Fruit fly (Drosophila melanogaster): ENCODE measurements around the gene CG3982.

CG3982 gene

DNA sequence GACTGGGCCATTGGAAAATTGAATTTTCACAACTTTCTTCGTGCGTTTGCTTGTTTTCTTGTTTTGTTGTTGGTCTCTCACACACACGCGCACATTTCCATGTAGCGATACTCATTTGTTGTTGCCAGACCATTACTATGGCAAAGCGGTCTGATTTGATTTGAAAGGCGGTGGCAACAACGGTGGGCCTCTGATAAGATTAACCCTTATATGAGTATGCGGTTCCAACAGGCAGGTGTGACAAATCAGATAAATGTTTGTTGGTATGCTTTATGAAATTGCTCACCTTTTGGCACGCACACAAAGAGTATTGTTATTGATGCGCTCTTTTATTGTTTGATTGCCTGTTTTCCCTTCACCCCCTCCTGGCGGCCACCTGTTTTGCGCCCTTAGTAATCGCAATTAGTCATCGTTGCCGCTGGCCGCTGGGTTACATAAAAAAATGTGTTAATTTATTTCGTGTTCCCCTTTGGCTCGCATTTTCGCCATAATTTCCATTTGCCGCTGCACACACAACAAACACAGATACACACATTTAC is 30.1 kb upstream of the CG3982 start (continued):
- TF ChIP-seq Fer3 (tag; optimal IDR thresholded peaks at IDR 0.05): peak; percentile 12
- TF ChIP-seq kay (GFP tag; optimal IDR thresholded peaks at IDR 0.05): peak; percentile 92
- no peak for TF ChIP-seq trh (GFP tag; optimal IDR thresholded peaks at IDR 0.05)
- peak; percentile 55; the same call in 1 of the 2 replicates for TF ChIP-seq vvl (GFP tag; IDR thresholded peaks at IDR 0.05)
- TF ChIP-seq CG11085 (GFP tag; IDR thresholded peaks at IDR 0.05): no peak
- TF ChIP-seq zen (tag; optimal IDR thresholded peaks at IDR 0.05): peak; percentile 73
- TF ChIP-seq YL-1 (GFP tag; optimal IDR thresholded peaks at IDR 0.05): peak; percentile 4
- 0 out of 2 replicates have a peak, but pooled peaks have one; percentile 33 for TF ChIP-seq Awh (GFP tag; IDR thresholded peaks at IDR 0.05)
- TF ChIP-seq pros (GFP tag; optimal IDR thresholded peaks at IDR 0.05): peak; percentile 59
- TF ChIP-seq exex (tag; optimal IDR thresholded peaks at IDR 0.05): peak; percentile 90
- TF ChIP-seq CG12299 (tag; optimal IDR thresholded peaks at IDR 0.05): no peak
- TF ChIP-seq Atf6 (GFP tag; IDR thresholded peaks at IDR 0.05): no peak
- peak; percentile 48 for TF ChIP-seq CG8281 (tag; optimal IDR thresholded peaks at IDR 0.05)
- no peak for TF ChIP-seq CG13624 (GFP tag; optimal IDR thresholded peaks at IDR 0.05)
- 0 out of 2 replicates have a peak, but pooled peaks have one; percentile 7 for TF ChIP-seq CG32767 (GFP tag; IDR thresholded peaks at IDR 0.05)
- peak; percentile 90 for TF ChIP-seq cg (GFP tag; optimal IDR thresholded peaks at IDR 0.05)
- no peak for TF ChIP-seq CG11504 (tag; optimal IDR thresholded peaks at IDR 0.05)
- no peak for TF ChIP-seq Sox100B (GFP tag; optimal IDR thresholded peaks at IDR 0.05)
- TF ChIP-seq Fer1 (GFP tag; optimal IDR thresholded peaks at IDR 0.05): peak; percentile 23
- peak; percentile 38; the same call in 1 of the 2 replicates for TF ChIP-seq slbo (GFP tag; IDR thresholded peaks at IDR 0.05)
- TF ChIP-seq Rx (GFP tag; IDR thresholded peaks at IDR 0.05): peak; percentile 29; the same call in 1 of the 2 replicates
- TF ChIP-seq gsb-n (tag; optimal IDR thresholded peaks at IDR 0.05): peak; percentile 78
- peak; percentile 86 for TF ChIP-seq grn (GFP tag; optimal IDR thresholded peaks at IDR 0.05)
- peak; percentile 36 for TF ChIP-seq Hmr (GFP tag; optimal IDR thresholded peaks at IDR 0.05)
- peak; percentile 38 for TF ChIP-seq Rfx (GFP tag; IDR thresholded peaks at IDR 0.05)
- TF ChIP-seq Elba2 (GFP tag; optimal IDR thresholded peaks at IDR 0.05): peak; percentile 99
- TF ChIP-seq scrt (GFP tag; optimal IDR thresholded peaks at IDR 0.05): peak; percentile 46
- no peak for TF ChIP-seq CG17186 (GFP tag; optimal IDR thresholded peaks at IDR 0.05)
- peak; percentile 5 for TF ChIP-seq CG8924 (tag; optimal IDR thresholded peaks at IDR 0.05)
- peak; percentile 78; the same call in 2 of the 4 replicates for TF ChIP-seq chinmo (GFP tag; IDR thresholded peaks at IDR 0.05; ENCODE audit: partially characterized antibody)
- TF ChIP-seq CG6175 (GFP tag; IDR thresholded peaks at IDR 0.05): peak; percentile 54; the same call in 1 of the 3 replicates
- TF ChIP-seq lab (GFP tag; optimal IDR thresholded peaks at IDR 0.05): peak; percentile 68
- peak; percentile 73 for TF ChIP-seq sd (tag; optimal IDR thresholded peaks at IDR 0.05)
- no peak for TF ChIP-seq CG3726 (GFP tag; IDR thresholded peaks at IDR 0.05)
- TF ChIP-seq bigmax (GFP tag; optimal IDR thresholded peaks at IDR 0.05): no peak
- peak; percentile 62; the same call in 2 of the 3 replicates for TF ChIP-seq Aef1 (GFP tag; IDR thresholded peaks at IDR 0.05)
- peak; percentile 45 for TF ChIP-seq gro (GFP tag; optimal IDR thresholded peaks at IDR 0.05)
- no peak for TF ChIP-seq CG9609 (GFP tag; optimal IDR thresholded peaks at IDR 0.05)
- TF ChIP-seq CG2678 (tag; optimal IDR thresholded peaks at IDR 0.05): peak; percentile 19
- peak; percentile 14 for TF ChIP-seq CG15269 (tag; optimal IDR thresholded peaks at IDR 0.05)
- TF ChIP-seq GATAe (GFP tag; conservative IDR thresholded peaks at IDR 0.05): peak; percentile 79; the same call in 1 of the 2 replicates
- peak; percentile 1 for TF ChIP-seq BtbVII (GFP tag; optimal IDR thresholded peaks at IDR 0.05)
- TF ChIP-seq sna (GFP tag; IDR thresholded peaks at IDR 0.05; ENCODE audit: partially characterized antibody): 0 out of 2 replicates have a peak, but pooled peaks have one; percentile 10
- peak; percentile 30 for TF ChIP-seq CG2120 (GFP tag; optimal IDR thresholded peaks at IDR 0.05)
- TF ChIP-seq CG32532 (GFP tag; IDR thresholded peaks at IDR 0.05): peak; percentile 12; the same call in 1 of the 2 replicates
- peak; percentile 49 for TF ChIP-seq sug (tag; optimal IDR thresholded peaks at IDR 0.05)
- TF ChIP-seq MESR4 (GFP tag; optimal IDR thresholded peaks at IDR 0.05): peak; percentile 20
- TF ChIP-seq tio (GFP tag; optimal IDR thresholded peaks at IDR 0.05): no peak
- TF ChIP-seq Abd-B (GFP tag; optimal IDR thresholded peaks at IDR 0.05): peak; percentile 6

All from whole organism, embryonic.